Fruit fly (Drosophila melanogaster): ENCODE results near the gene apolpp.
A peak's percentile ranks its signal among the peaks of the same experiment; 100 is the strongest.

The apolpp gene

DNA sequence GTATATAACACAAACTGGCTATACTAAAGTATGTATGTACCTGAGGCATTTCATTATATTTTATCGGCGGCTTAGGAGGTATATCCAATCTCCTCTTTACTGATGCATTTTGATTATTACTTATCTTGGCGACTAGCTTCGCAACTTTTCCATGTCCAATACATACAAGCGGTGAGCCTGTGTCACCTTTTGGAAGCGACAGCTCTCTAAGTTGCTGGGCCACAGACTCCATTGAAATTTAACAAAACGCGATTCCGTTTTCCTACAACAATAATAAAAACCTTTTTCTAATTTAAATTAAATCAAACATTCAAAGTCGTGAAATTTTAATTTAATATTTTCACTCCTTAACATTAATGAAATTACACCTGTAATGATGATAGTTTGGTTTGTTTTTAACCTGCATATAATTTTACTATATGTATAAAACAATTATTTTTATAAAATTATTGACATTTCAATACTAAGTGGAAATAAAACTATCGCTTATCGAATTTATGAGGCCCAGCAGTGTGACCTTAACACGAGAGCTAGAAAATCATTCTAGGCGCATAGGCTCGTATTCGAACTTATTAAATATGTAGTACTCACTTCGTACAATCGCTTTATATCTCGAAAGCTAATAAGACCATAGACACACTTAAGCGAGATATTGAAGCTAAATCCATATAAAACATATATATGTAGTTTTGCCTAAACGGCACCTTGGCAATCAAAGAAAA lies at the start of gene apolpp:
apolpp (plus strand) TSS at position 597 of the 722 bp plus-strand sequence.
- peak; percentile 34 for TF ChIP-seq CG17801 (GFP tag; optimal IDR thresholded peaks at IDR 0.05; ENCODE audit: partially characterized antibody)

DNA sequence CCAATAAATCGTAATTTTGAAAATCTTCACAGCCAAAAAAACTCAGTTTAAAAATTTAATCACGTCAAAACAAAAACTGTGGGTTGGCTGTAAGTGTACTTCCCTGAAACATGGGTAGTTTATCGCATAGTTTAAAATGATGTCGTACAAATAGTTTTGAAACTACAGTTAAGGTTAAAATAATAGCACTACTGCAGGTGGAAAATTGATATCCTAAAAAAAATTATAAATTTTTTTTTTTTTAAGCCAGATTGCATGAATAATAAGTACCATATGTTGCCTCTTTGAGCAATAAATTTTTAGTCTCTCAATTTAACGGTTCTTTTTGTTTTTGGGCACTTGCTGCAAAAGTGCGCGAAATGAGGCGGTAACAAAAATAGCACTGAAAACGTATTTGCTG lies 35.7 kb upstream of the apolpp start:
- TF ChIP-seq CG17801 (GFP tag; optimal IDR thresholded peaks at IDR 0.05; ENCODE audit: partially characterized antibody), result no peak

DNA sequence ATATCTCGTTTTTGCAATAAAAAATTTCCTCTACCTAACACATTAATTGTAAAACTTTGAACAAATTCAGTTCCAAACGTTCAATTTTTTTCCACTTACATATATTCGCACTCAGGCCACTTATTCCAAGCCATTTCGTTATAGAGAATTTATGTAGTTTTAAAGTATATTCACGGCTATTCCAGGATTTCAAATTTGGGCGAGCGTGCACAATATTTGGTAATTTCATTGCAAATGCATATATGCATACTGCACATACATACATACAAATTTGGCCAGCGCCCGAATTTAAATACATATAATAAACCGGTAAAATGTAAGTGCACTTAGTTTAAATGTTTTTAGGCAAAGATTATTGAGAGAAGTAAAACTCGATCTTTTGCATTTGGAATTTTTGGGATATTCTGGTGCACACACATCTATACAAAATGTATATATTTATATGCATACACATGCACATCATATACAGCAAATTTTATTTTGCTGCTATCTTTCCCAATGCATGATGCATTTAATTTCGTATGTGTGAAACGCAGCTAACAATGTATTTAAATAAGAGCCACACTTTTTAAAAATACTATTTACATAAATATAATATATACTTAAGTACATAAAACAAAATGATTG lies 34.5 kb upstream of the apolpp start:
- no peak for TF ChIP-seq CG17801 (GFP tag; optimal IDR thresholded peaks at IDR 0.05; ENCODE audit: partially characterized antibody)

DNA sequence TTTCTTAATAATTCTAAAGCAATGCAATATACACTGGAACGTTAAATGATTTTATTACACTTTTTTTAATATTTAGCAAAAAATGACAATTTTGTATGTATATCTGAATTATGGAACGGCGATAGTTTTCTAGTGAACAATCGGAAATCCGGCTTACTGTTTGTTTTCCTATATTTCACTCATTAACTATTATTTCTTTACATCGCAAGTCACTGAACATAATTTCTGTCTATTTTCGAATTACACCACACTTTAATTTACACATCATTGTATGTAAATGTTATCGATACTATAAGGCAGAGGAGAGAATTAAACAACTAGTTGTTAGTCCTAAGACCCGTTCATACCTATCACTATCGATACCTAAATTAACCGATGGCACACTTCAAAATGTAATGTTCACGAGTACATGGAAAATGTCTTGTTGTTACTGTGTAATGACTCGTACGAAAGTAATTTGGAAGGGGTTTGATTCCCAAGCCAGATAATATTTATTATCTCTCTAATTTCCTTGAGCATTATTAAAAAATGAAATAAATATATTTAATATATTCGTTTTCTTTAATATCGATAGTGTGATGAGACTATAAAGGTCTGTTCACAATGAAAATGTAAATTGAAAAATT lies 33.9 kb upstream of the apolpp start, which contains the start of gene PlexA:
PlexA (minus strand) TSS at position 296 of the 626 bp plus-strand sequence.
- peak; percentile 61 for TF ChIP-seq CG17801 (GFP tag; optimal IDR thresholded peaks at IDR 0.05; ENCODE audit: partially characterized antibody)

DNA sequence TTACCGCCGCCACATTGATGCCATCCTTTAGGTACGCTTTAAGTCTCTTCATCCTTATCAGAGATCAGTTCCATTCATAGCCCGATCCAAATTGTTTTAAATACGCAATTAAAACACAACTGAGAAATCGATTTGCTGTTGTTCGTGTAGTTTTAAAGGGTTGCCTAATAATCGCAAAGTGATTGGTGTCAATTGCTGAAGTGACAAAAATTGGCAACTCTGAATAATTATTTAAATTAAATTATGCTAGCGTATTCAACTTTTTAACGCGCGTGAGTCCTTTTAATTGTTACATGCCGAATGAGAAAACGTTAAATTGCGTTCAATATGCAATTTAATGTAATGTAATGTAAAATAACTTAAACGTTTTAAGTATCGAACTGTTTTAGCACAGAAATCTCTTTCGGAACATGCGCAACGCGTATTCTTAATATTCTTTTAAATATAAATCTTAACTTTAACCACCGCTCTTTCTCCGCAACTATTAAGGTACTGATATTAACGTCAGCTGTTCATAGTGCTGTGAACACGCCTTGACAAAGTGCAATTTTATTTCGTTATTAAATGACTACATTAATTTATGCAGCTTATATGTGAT lies 31.5 kb upstream of the apolpp start, which contains the start of gene Mpv17:
Mpv17 (minus strand) TSS at position 164 of the 598 bp plus-strand sequence.
- peak; percentile 41 for TF ChIP-seq CG17801 (GFP tag; optimal IDR thresholded peaks at IDR 0.05; ENCODE audit: partially characterized antibody)

DNA sequence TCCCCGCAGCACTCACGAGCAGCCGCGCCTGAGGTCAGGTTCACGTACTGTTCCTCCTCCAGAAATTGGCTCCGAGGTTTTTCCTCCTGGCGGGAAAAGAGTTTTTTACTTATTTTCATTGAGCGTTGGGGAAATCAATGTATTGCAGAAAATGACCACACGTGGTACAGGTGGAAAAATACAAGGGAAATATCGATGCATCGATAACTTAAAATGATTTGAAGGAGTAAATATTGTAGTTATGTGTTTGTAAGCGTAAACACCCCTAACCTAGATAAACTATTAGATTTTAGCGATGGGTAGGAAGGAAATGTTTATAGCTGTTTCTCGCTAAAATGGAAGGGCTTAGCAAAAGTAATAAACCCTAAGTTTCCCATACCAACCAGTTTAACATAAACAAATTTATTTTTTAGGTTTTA lies 30.1 kb upstream of the apolpp start:
- peak; percentile 38 for TF ChIP-seq CG17801 (GFP tag; optimal IDR thresholded peaks at IDR 0.05; ENCODE audit: partially characterized antibody)

DNA sequence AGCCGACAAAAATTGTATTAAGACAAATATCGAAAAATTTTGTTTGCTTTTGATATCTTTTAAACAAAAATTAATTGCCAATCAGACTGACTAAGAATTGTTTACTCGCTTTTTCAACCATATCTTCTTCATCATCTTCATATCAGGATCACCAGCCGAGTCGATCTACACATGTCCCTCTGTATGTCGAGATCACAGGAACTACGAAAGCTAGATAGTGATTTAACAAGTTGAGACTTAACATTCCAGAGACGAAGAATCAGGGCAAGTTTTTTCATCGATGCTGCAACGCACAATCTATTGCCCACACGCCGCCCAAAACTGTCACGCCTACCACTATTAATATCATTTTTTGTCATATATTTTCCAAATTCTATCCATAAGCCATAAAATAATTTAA lies 29.6 kb upstream of the apolpp start, which contains the start of gene ATPsynbeta:
ATPsynbeta (plus strand) TSS at position 348 of the 400 bp plus-strand sequence.
- TF ChIP-seq CG17801 (GFP tag; optimal IDR thresholded peaks at IDR 0.05; ENCODE audit: partially characterized antibody), result no peak

DNA sequence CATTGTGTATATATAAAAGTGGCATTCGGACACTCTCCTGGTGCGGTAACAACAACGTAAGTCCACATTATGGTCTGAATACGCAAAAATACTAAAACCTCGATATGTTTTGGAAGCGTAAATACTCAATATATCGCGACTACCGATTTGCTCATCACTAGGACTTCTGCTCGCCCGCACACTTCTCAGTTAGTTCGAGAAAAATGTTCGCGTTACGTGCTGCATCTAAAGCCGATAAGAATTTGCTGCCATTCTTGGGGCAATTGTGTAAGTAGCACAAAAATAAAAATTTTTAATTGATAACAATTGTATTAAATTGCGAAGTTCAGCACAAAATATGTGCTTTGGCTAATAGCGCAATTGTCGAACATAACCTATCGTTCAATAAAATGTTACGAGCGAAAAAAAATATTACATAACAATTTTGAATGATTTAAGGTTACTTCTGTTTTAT lies 29.1 kb upstream of the apolpp start, which contains the start of gene CG11076:
CG11076 (minus strand) TSS at position 71 of the 454 bp plus-strand sequence.
- peak; percentile 78 for TF ChIP-seq CG17801 (GFP tag; optimal IDR thresholded peaks at IDR 0.05; ENCODE audit: partially characterized antibody)

DNA sequence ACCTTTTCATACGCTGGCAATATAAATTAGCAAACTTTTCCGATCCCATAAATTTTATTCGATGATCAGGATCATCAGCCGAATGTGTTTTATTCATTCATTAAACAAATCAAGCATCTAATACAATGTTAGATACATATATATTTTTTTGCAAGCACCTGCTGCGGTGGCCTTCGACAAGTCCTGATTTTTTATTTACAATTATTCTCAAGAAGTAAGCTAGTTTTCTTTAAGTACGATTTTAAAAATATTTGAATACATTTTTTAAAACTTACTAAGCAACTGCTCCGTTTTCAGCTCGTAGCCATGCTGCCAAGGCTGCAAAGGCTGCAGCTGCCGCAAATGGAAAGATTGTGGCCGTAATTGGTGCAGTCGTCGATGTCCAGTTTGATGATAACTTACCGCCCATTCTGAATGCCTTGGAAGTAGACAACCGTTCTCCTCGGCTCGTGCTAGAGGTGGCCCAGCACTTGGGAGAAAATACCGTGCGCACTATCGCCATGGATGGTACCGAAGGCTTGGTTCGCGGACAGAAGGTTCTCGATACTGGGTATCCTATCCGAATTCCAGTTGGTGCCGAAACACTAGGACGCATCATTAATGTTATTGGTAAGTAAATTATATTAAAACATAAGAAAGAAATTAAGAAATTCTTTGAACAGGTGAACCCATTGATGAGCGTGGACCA lies 28.0 kb upstream of the apolpp start:
- TF ChIP-seq CG17801 (GFP tag; optimal IDR thresholded peaks at IDR 0.05; ENCODE audit: partially characterized antibody), result no peak

DNA sequence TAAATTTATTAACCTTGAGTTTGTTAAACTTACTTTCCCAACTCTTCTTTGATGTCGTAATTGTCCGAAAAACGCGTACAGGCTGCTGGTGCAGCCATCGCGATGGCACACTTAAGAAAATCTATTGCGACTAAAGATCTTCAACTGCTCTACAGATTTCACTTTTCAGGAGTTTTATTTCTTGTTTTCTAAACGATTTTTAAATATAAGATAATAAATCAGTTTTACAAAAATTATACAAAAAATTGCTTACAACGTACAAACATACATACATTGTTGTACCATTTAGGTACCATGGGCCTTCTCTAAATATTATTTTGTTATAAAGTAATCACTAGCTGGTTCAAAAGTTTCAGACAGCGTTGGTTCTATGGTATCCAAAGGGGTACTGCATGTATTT lies 10.3 kb upstream of the apolpp start:
- no peak for TF ChIP-seq CG17801 (GFP tag; optimal IDR thresholded peaks at IDR 0.05; ENCODE audit: partially characterized antibody)

DNA sequence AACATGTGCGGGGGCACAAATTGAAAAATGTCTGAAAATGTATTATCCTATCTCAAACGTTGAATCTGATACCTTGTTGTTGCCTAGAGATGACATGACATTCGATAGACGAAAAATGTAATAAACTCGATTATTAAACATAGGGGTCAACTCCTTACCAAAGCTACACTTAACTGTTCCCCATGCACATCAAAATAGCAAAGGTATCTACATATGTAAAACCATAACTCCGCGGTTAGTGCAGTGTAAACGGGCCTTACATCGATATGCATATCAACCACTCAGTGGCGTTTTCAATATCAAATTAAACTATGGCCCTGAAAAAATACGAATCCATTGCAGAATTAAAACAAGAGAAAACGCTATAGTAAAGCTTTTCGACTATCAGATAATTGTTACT lies 9.5 kb upstream of the apolpp start:
- peak; percentile 40 for TF ChIP-seq CG17801 (GFP tag; optimal IDR thresholded peaks at IDR 0.05; ENCODE audit: partially characterized antibody)

DNA sequence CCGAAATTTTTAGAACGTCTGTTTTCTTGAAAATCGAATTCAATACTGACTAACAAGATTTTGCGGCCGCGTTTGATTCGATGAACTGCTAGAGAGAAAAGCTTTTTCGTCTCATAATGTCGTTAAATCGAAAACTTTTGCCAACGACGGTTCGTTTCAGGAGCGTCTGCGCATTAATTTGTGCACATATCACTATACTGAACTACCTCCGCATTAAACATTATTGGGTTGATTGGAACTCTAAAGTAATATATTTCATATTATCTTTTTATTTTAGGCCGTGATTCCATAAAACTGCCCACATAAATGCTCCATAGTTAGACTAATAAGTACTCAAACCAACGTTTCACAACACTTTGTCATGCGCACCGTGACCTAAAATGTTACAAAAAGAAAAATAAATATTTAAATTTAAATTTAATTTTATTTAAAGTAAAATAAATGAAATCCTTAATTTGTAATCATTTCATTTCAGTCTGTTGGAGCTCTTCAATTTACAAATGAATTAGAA lies 7.1 kb upstream of the apolpp start, which contains the start of gene CaMKII:
CaMKII (minus strand) TSS at position 51 of the 511 bp plus-strand sequence.
- no peak for TF ChIP-seq CG17801 (GFP tag; optimal IDR thresholded peaks at IDR 0.05; ENCODE audit: partially characterized antibody)

DNA sequence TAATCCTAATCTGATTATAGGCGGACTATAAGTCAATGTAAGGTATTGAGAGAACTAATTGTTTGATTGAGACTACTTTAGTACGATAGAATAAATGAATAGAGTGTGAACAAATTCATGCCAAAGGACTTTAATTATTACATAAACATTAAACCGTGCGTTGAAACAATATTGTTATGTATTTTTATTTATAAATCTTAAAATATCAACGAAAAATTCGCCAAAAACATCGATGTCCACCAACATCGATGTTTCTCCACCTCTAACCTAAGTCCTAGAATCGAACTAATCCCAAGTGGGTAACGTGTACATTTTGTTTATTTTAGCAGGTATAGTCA lies 295 bp downstream of the apolpp start:
- TF ChIP-seq CG17801 (GFP tag; optimal IDR thresholded peaks at IDR 0.05; ENCODE audit: partially characterized antibody), result no peak

Measured in ovary, adult (tissue).